Worm (Caenorhabditis elegans) whole organism, late embryonic: ENCODE measurements around the gene T27E7.9.

Experiments
- C08G9.2 ChIP-seq: sonication (generic microtip); optimal IDR thresholded peaks from 2 replicates; lab custom pipeline; 2016; ENCODE audit warnings: mild to moderate bottlenecking, missing genetic modification characterization, moderate library complexity, missing compliant biosample characterization
- F13H6.1 ChIP-seq: sonication (generic microtip); optimal IDR thresholded peaks from 2 replicates; lab custom pipeline; 2016; ENCODE audit warnings: missing genetic modification characterization, missing compliant biosample characterization
- T23F11.4 ChIP-seq: fragments of 200-800 bp; sonication (Bioruptor generic); optimal IDR thresholded peaks from 2 replicates; lab custom pipeline; 2018; ENCODE audit warnings: mild to moderate bottlenecking, missing genetic modification characterization, missing compliant biosample characterization
- ahr-1 ChIP-seq: sonication (generic microtip); optimal IDR thresholded peaks from 2 replicates; lab custom pipeline; 2016; ENCODE audit warnings: missing genetic modification characterization, missing compliant biosample characterization
- ama-1 ChIP-seq: fragments of 150-350 bp; optimal IDR thresholded peaks from 2 replicates; lab custom pipeline; 2014
- ceh-18 ChIP-seq: sonication (generic microtip); optimal IDR thresholded peaks from 2 replicates; lab custom pipeline; 2016; ENCODE audit warnings: missing genetic modification characterization, missing compliant biosample characterization
- ceh-19 ChIP-seq: fragments of 200-800 bp; sonication (Bioruptor generic); optimal IDR thresholded peaks from 2 replicates; lab custom pipeline; 2018; ENCODE audit warnings: mild to moderate bottlenecking, missing genetic modification characterization, missing compliant biosample characterization
- ceh-2 ChIP-seq: sonication (generic microtip); optimal IDR thresholded peaks from 2 replicates; lab custom pipeline; 2016; ENCODE audit warnings: missing genotype, missing genetic modification characterization, missing compliant biosample characterization
- ceh-22 ChIP-seq: sonication (generic microtip); optimal IDR thresholded peaks from 2 replicates; lab custom pipeline; 2017; ENCODE audit warnings: missing biosample characterization, missing genetic modification characterization
- ceh-31 ChIP-seq: sonication (generic microtip); optimal IDR thresholded peaks from 2 replicates; lab custom pipeline; 2016; ENCODE audit warnings: missing genetic modification characterization, missing compliant biosample characterization
- ceh-48 ChIP-seq: sonication (generic microtip); optimal IDR thresholded peaks from 2 replicates; lab custom pipeline; 2016; ENCODE audit warnings: missing genetic modification characterization, inconsistent platforms, missing compliant biosample characterization
- dve-1 ChIP-seq: sonication (generic microtip); optimal IDR thresholded peaks from 2 replicates; lab custom pipeline; 2017; ENCODE audit warnings: antibody characterized with exemption, mild to moderate bottlenecking, missing genetic modification characterization, missing compliant biosample characterization
- elt-2 ChIP-seq: sonication (generic microtip); optimal IDR thresholded peaks from 2 replicates; lab custom pipeline; 2016; ENCODE audit warnings: missing genetic modification reagents, missing genetic modification characterization, missing compliant biosample characterization
- eyg-1 ChIP-seq: sonication (generic microtip); optimal IDR thresholded peaks from 2 replicates; lab custom pipeline; 2016; ENCODE audit warnings: missing genotype, missing genetic modification characterization, missing compliant biosample characterization
- fkh-6 ChIP-seq: sonication (generic microtip); optimal IDR thresholded peaks from 2 replicates; lab custom pipeline; 2016; ENCODE audit warnings: missing genetic modification characterization, missing compliant biosample characterization
- hlh-15 ChIP-seq: sonication (generic microtip); optimal IDR thresholded peaks from 2 replicates; lab custom pipeline; 2016; ENCODE audit warnings: missing genetic modification characterization, missing compliant biosample characterization
- hlh-30 ChIP-seq: sonication (generic microtip); optimal IDR thresholded peaks from 2 replicates; lab custom pipeline; 2017; ENCODE audit warnings: antibody characterized with exemption, missing genetic modification characterization, missing compliant biosample characterization; ENCODE audit not compliant: insufficient read depth
- hlh-6 ChIP-seq: sonication (generic microtip); optimal IDR thresholded peaks from 2 replicates; lab custom pipeline; 2016; ENCODE audit warnings: missing genotype, missing genetic modification characterization, missing compliant biosample characterization
- hlh-8 ChIP-seq: sonication (generic microtip); optimal IDR thresholded peaks from 2 replicates; lab custom pipeline; 2016; ENCODE audit warnings: missing genotype, missing genetic modification characterization, missing compliant biosample characterization
- madf-2 ChIP-seq: sonication (generic microtip); optimal IDR thresholded peaks from 2 replicates; lab custom pipeline; 2017; ENCODE audit warnings: missing genetic modification characterization, missing compliant biosample characterization
- nfya-1 ChIP-seq: sonication (generic microtip); optimal IDR thresholded peaks from 2 replicates; lab custom pipeline; 2017; ENCODE audit warnings: missing genetic modification characterization, mild to moderate bottlenecking, missing compliant biosample characterization, antibody characterized with exemption, moderate library complexity
- nhr-11 ChIP-seq: fragments of 150-350 bp; optimal IDR thresholded peaks from 2 replicates; lab custom pipeline; 2014; ENCODE audit warnings: missing biosample characterization, missing genetic modification characterization
- nhr-232 ChIP-seq: sonication (generic microtip); optimal IDR thresholded peaks from 2 replicates; lab custom pipeline; 2016; ENCODE audit warnings: missing genetic modification characterization, missing compliant biosample characterization
- npax-4 ChIP-seq: sonication (generic microtip); optimal IDR thresholded peaks from 2 replicates; lab custom pipeline; 2016; ENCODE audit warnings: missing genetic modification characterization, missing compliant biosample characterization
- odd-2 ChIP-seq: sonication (generic microtip); optimal IDR thresholded peaks from 2 replicates; lab custom pipeline; 2017; ENCODE audit warnings: antibody characterized with exemption, mild to moderate bottlenecking, missing genetic modification characterization, missing compliant biosample characterization
- pag-3 ChIP-seq: sonication (generic microtip); optimal IDR thresholded peaks from 2 replicates; lab custom pipeline; 2016; ENCODE audit warnings: missing compliant biosample characterization, missing genetic modification characterization, borderline replicate concordance
- pat-9 ChIP-seq: fragments of 200-800 bp; sonication (Bioruptor generic); optimal IDR thresholded peaks from 2 replicates; lab custom pipeline; 2018; ENCODE audit warnings: mild to moderate bottlenecking, missing genetic modification characterization, moderate library complexity, missing compliant biosample characterization
- pax-1 ChIP-seq: fragments of 150-350 bp; optimal IDR thresholded peaks from 2 replicates; lab custom pipeline; 2014; ENCODE audit warnings: missing biosample characterization, missing genetic modification characterization
- pqm-1 ChIP-seq: sonication (generic microtip); optimal IDR thresholded peaks from 2 replicates; lab custom pipeline; 2016; ENCODE audit warnings: missing genetic modification characterization, missing compliant biosample characterization
- rnt-1 ChIP-seq: sonication (generic microtip); optimal IDR thresholded peaks from 2 replicates; lab custom pipeline; 2016; ENCODE audit warnings: missing genetic modification characterization, missing compliant biosample characterization
- sox-2 ChIP-seq: fragments of 200-800 bp; sonication (Bioruptor generic); IDR thresholded peaks from 2 replicates; pipeline ENCODE4 v1.3.6; 2022; ENCODE audit warnings: missing genetic modification reagents, missing genetic modification characterization, missing compliant biosample characterization
- sox-4 ChIP-seq: sonication (generic microtip); optimal IDR thresholded peaks from 2 replicates; lab custom pipeline; 2017; ENCODE audit warnings: mild to moderate bottlenecking, missing genetic modification characterization, inconsistent platforms, missing compliant biosample characterization
- tbx-2 ChIP-seq: sonication (generic microtip); optimal IDR thresholded peaks from 2 replicates; lab custom pipeline; 2016; ENCODE audit warnings: missing genetic modification characterization, missing compliant biosample characterization
- ttx-3 ChIP-seq: sonication (generic microtip); optimal IDR thresholded peaks from 2 replicates; lab custom pipeline; 2016; ENCODE audit warnings: missing genetic modification reagents, missing genetic modification characterization, missing compliant biosample characterization
- unc-42 ChIP-seq: sonication (generic microtip); optimal IDR thresholded peaks from 2 replicates; lab custom pipeline; 2016; ENCODE audit warnings: missing genotype, missing genetic modification characterization, missing compliant biosample characterization
- unc-55 ChIP-seq: sonication (generic microtip); optimal IDR thresholded peaks from 2 replicates; lab custom pipeline; 2017; ENCODE audit warnings: missing biosample characterization, missing genetic modification reagents, missing genetic modification characterization
- unc-86 ChIP-seq: sonication (generic microtip); optimal IDR thresholded peaks from 2 replicates; lab custom pipeline; 2016; ENCODE audit warnings: missing genetic modification characterization, missing compliant biosample characterization
- zip-5 ChIP-seq: sonication (generic microtip); optimal IDR thresholded peaks from 2 replicates; lab custom pipeline; 2016; ENCODE audit warnings: missing genetic modification characterization, missing compliant biosample characterization

Gene T27E7.9

ce11 chrIV:14519423-14519822 lies 29.8 kb downstream of the T27E7.9 start, which contains the start of the genes Y57G11A.2 and T27E7.1:
TSS of gene Y57G11A.2 (minus strand) at chrIV:14519523.
TSS of gene T27E7.1 (plus strand) at chrIV:14519759.
- TF ChIP-seq ceh-19 (no peak), sox-2 (no peak), hlh-30 (tag; lab: Kevin White, UChicago) (no peak), zip-5 (tag; lab: Kevin White, UChicago) (no peak), elt-2 (tag; lab: Kevin White, UChicago) (no peak), nhr-232 (tag; lab: Kevin White, UChicago) (no peak), unc-86 (no peak), pag-3 (tag; lab: Kevin White, UChicago) (no peak), ama-1 (lab: Kevin White, UChicago) (no peak), fkh-6 (tag; lab: Kevin White, UChicago) (no peak), rnt-1 (tag; lab: Kevin White, UChicago) (no peak)

ce11 chrIV:14515162-14515561 lies 34.0 kb downstream of the T27E7.9 start:
- TF ChIP-seq pqm-1 (tag; lab: Kevin White, UChicago) (no peak), unc-55 (GFP tag; lab: Kevin White, UChicago) (no peak), tbx-2 (tag; lab: Kevin White, UChicago) (no peak), pat-9 (tag; lab: Kevin White, UChicago) (no peak), T23F11.4 (GFP tag; lab: Kevin White, UChicago) (no peak), dve-1 (tag; lab: Kevin White, UChicago) (no peak), nhr-11 (tag; lab: Kevin White, UChicago) (no peak), ceh-2 (tag; lab: Kevin White, UChicago) (no peak), unc-86 (no peak), ceh-31 (no peak)

- TF ChIP-seq eyg-1 (tag; lab: Kevin White, UChicago) = no peak
- no peak for TF ChIP-seq ceh-22 (tag; lab: Kevin White, UChicago)
- TF ChIP-seq nhr-232 (tag; lab: Kevin White, UChicago) = no peak
- TF ChIP-seq C08G9.2 = no peak
- TF ChIP-seq hlh-8 = no peak
- TF ChIP-seq ceh-31 = no peak
These were observed 36.8 kb downstream of the T27E7.9 start, which contains the start of gene Y57G11A.5 for ce11 chrIV:14512405-14512804. TSS of gene Y57G11A.5 (minus strand) at chrIV:14512505.

- no peak for TF ChIP-seq sox-4 (tag; lab: Kevin White, UChicago)
- TF ChIP-seq hlh-8 = no peak
- TF ChIP-seq ceh-18 (tag; lab: Kevin White, UChicago) = peak; percentile 23
- TF ChIP-seq rnt-1 (tag; lab: Kevin White, UChicago) = peak; percentile 77
- TF ChIP-seq pax-1 (tag; lab: Kevin White, UChicago) = no peak
- TF ChIP-seq unc-42 (tag; lab: Kevin White, UChicago) = no peak
- TF ChIP-seq tbx-2 (tag; lab: Kevin White, UChicago) = peak; percentile 2
- TF ChIP-seq hlh-6 = no peak
These were observed 42.2 kb downstream of the T27E7.9 start for ce11 chrIV:14506995-14507394.

ce11 chrIV:14506042-14506441 lies 43.2 kb downstream of the T27E7.9 start:
- TF ChIP-seq pqm-1 (tag; lab: Kevin White, UChicago) (no peak), npax-4 (tag; lab: Kevin White, UChicago) (no peak), nfya-1 (tag; lab: Kevin White, UChicago) (no peak), ceh-31 (no peak), ceh-48 (tag; lab: Kevin White, UChicago) (no peak), nhr-232 (tag; lab: Kevin White, UChicago) (no peak), ahr-1 (tag; lab: Kevin White, UChicago) (no peak), ama-1 (lab: Kevin White, UChicago) (no peak), F13H6.1 (no peak), hlh-15 (no peak), rnt-1 (tag; lab: Kevin White, UChicago) (no peak), odd-2 (tag; lab: Kevin White, UChicago) (no peak), ttx-3 (no peak), T23F11.4 (GFP tag; lab: Kevin White, UChicago) (no peak), madf-2 (tag; lab: Kevin White, UChicago) (no peak), ceh-2 (tag; lab: Kevin White, UChicago) (no peak), unc-55 (GFP tag; lab: Kevin White, UChicago) (no peak)
